Fruit fly (Drosophila melanogaster) whole organism, embryonic: ENCODE measurements around the gene CG31627.

ENCODE experiments used
- C15 ChIP-seq: fragments of 200-800 bp; sonication (Bioruptor generic); IDR thresholded peaks from 3 replicates; pipeline ENCODE4 v1.3.6; 2022; ENCODE audit warnings: missing biosample characterization, missing genetic modification characterization
- CG10979 ChIP-seq: fragments of 200-800 bp; sonication (Bioruptor generic); optimal IDR thresholded peaks from 2 replicates; lab custom pipeline; 2018; ENCODE audit warnings: missing biosample characterization, mild to moderate bottlenecking, missing genetic modification characterization, moderate library complexity
- CG11093 ChIP-seq: fragments of 200-800 bp; sonication (Bioruptor generic); IDR thresholded peaks from 3 replicates; pipeline ENCODE4 v1.3.6; 2022; ENCODE audit warnings: missing biosample characterization, missing genetic modification characterization
- CG11456 ChIP-seq: fragments of 200-800 bp; sonication (Bioruptor generic); IDR thresholded peaks from 3 replicates; pipeline ENCODE4 v1.3.6; 2022; ENCODE audit warnings: missing biosample characterization, missing genetic modification characterization
- CG12744 ChIP-seq: fragments of 200-800 bp; sonication (Bioruptor generic); optimal IDR thresholded peaks from 2 replicates; lab custom pipeline; 2016; ENCODE audit warnings: missing biosample characterization, missing genetic modification characterization
- CG12769 ChIP-seq: fragments of 200-800 bp; sonication (Bioruptor generic); optimal IDR thresholded peaks from 2 replicates; lab custom pipeline; 2019; ENCODE audit warnings: missing biosample characterization, mild to moderate bottlenecking, missing genetic modification characterization, moderate library complexity
- CG13287 ChIP-seq: fragments of 200-800 bp; sonication (Bioruptor generic); IDR thresholded peaks from 2 replicates; pipeline ENCODE4 v1.3.6; 2022; ENCODE audit warnings: missing biosample characterization, missing genetic modification characterization; ENCODE audit not compliant: partially characterized antibody
- CG13775 ChIP-seq: fragments of 200-800 bp; sonication (Bioruptor generic); optimal IDR thresholded peaks from 3 replicates; lab custom pipeline; 2017; ENCODE audit warnings: missing biosample characterization, mild to moderate bottlenecking, missing genetic modification characterization
- CG14667 ChIP-seq: fragments of 200-800 bp; sonication (Bioruptor generic); IDR thresholded peaks from 2 replicates; pipeline ENCODE4 v1.3.6; 2022; ENCODE audit warnings: missing biosample characterization, missing genetic modification characterization
- CG15011 ChIP-seq: fragments of 200-800 bp; sonication (Bioruptor generic); optimal IDR thresholded peaks from 3 replicates; lab custom pipeline; 2018; ENCODE audit warnings: missing biosample characterization, mild to moderate bottlenecking, missing genetic modification characterization
- CG1602 ChIP-seq: fragments of 200-800 bp; sonication (Bioruptor generic); optimal IDR thresholded peaks from 3 replicates; lab custom pipeline; 2016; ENCODE audit warnings: missing biosample characterization, missing genetic modification characterization
- CG17829 ChIP-seq: fragments of 200-800 bp; optimal IDR thresholded peaks from 2 replicates; lab custom pipeline; 2019; ENCODE audit warnings: missing biosample characterization, mild to moderate bottlenecking, missing genetic modification characterization, moderate library complexity
- CG2120 ChIP-seq: fragments of 200-800 bp; sonication (Bioruptor generic); optimal IDR thresholded peaks from 3 replicates; lab custom pipeline; 2016; ENCODE audit warnings: missing biosample characterization, missing genetic modification characterization
- CG31441 ChIP-seq: fragments of 200-800 bp; sonication (Bioruptor generic); IDR thresholded peaks from 2 replicates; pipeline ENCODE4 v1.3.6; 2022; ENCODE audit warnings: missing biosample characterization, missing genetic modification characterization
- CG3281 ChIP-seq: fragments of 200-800 bp; sonication (Bioruptor generic); optimal IDR thresholded peaks from 3 replicates; lab custom pipeline; 2017; ENCODE audit warnings: missing biosample characterization, mild to moderate bottlenecking, missing genetic modification characterization
- CG34376 ChIP-seq: fragments of 200-800 bp; sonication (Bioruptor generic); optimal IDR thresholded peaks from 2 replicates; lab custom pipeline; 2018; ENCODE audit warnings: missing biosample characterization, mild to moderate bottlenecking, missing genetic modification characterization
- CG4617 ChIP-seq: fragments of 200-800 bp; sonication (Bioruptor generic); optimal IDR thresholded peaks from 3 replicates; lab custom pipeline; 2016; ENCODE audit warnings: missing biosample characterization, missing genetic modification characterization, borderline replicate concordance
- CG6683 ChIP-seq: fragments of 200-800 bp; sonication (Bioruptor generic); optimal IDR thresholded peaks from 2 replicates; lab custom pipeline; 2017; ENCODE audit warnings: missing biosample characterization, mild to moderate bottlenecking, missing genetic modification characterization, missing genetic modification reagents
- CG7839 ChIP-seq: fragments of 200-800 bp; sonication (Bioruptor generic); optimal IDR thresholded peaks from 3 replicates; lab custom pipeline; 2018; ENCODE audit warnings: missing biosample characterization, mild to moderate bottlenecking, missing genetic modification characterization, moderate library complexity
- CG8388 ChIP-seq: fragments of 200-800 bp; sonication (Bioruptor generic); optimal IDR thresholded peaks from 2 replicates; lab custom pipeline; 2019; ENCODE audit warnings: missing biosample characterization, mild to moderate bottlenecking, missing genetic modification characterization, moderate library complexity
- CG8765 ChIP-seq: fragments of 200-800 bp; sonication (Bioruptor generic); IDR thresholded peaks from 2 replicates; pipeline ENCODE4 v1.3.6; 2022; ENCODE audit warnings: missing biosample characterization, missing genetic modification characterization
- CG9727 ChIP-seq: fragments of 200-800 bp; sonication (Bioruptor generic); optimal IDR thresholded peaks from 3 replicates; lab custom pipeline; 2017; ENCODE audit warnings: missing biosample characterization, mild to moderate bottlenecking, missing genetic modification characterization
- CG9817 ChIP-seq: fragments of 200-800 bp; sonication (Bioruptor generic); optimal IDR thresholded peaks from 2 replicates; lab custom pipeline; 2018; ENCODE audit warnings: missing biosample characterization, mild to moderate bottlenecking, missing genetic modification characterization, moderate library complexity
- Dip3 ChIP-seq: fragments of 200-800 bp; sonication (Bioruptor generic); optimal IDR thresholded peaks from 3 replicates; lab custom pipeline; 2016; ENCODE audit warnings: missing biosample characterization, missing genetic modification characterization
- Fer1 ChIP-seq: fragments of 200-800 bp; sonication (Bioruptor generic); optimal IDR thresholded peaks from 2 replicates; lab custom pipeline; 2017; ENCODE audit warnings: missing biosample characterization, mild to moderate bottlenecking, missing genetic modification characterization
- Fer2 ChIP-seq: fragments of 200-800 bp; sonication (Bioruptor generic); optimal IDR thresholded peaks from 2 replicates; lab custom pipeline; 2018; ENCODE audit warnings: missing biosample characterization, mild to moderate bottlenecking, missing genetic modification characterization, moderate library complexity
- Gug ChIP-seq: fragments of 200-800 bp; sonication (Bioruptor generic); IDR thresholded peaks from 4 replicates; pipeline ENCODE4 v1.3.6; 2022; ENCODE audit warnings: missing biosample characterization, missing genetic modification characterization
- H15 ChIP-seq: fragments of 200-800 bp; sonication (Bioruptor generic); IDR thresholded peaks from 3 replicates; pipeline ENCODE4 v1.3.6; 2022; ENCODE audit warnings: missing biosample characterization, missing genetic modification characterization
- H2.0 ChIP-seq: fragments of 200-800 bp; sonication (Bioruptor generic); IDR thresholded peaks from 2 replicates; pipeline ENCODE4 v1.3.6; 2022; ENCODE audit warnings: missing biosample characterization, missing genetic modification characterization
- HLH3B ChIP-seq: fragments of 200-800 bp; sonication (Bioruptor generic); IDR thresholded peaks from 2 replicates; pipeline ENCODE4 v1.3.6; 2022; ENCODE audit warnings: missing biosample characterization, missing genetic modification characterization
- Ptx1 ChIP-seq: fragments of 200-800 bp; sonication (Bioruptor generic); IDR thresholded peaks from 2 replicates; pipeline ENCODE4 v1.3.6; 2022; ENCODE audit warnings: missing biosample characterization, missing genetic modification characterization
- Stat92E ChIP-seq, 3 experiments: fragments of >200 bp in 2 of 3; fragments of 200-800 bp in 1 of 3; sonication (Bioruptor generic) in 1 of 3; optimal IDR thresholded peaks; 2 replicates each; lab custom pipeline; 2017 to 2019; ENCODE audit warnings: missing biosample characterization in 3 of 3, missing genetic modification characterization in 3 of 3, mild to moderate bottlenecking in 1 of 3, moderate library complexity in 1 of 3
- TFAM ChIP-seq: fragments of 200-800 bp; sonication (Bioruptor generic); optimal IDR thresholded peaks from 2 replicates; lab custom pipeline; 2017; ENCODE audit warnings: missing biosample characterization, missing genetic modification characterization, inconsistent platforms
- Vsx1 ChIP-seq: fragments of 200-800 bp; sonication (Bioruptor generic); optimal IDR thresholded peaks from 2 replicates; lab custom pipeline; 2017; ENCODE audit warnings: missing biosample characterization, mild to moderate bottlenecking, missing genetic modification characterization, missing genetic modification reagents
- bsh ChIP-seq, 2 experiments: fragments of 200-800 bp; sonication (Bioruptor generic); optimal IDR thresholded peaks; 2 replicates each; lab custom pipeline; 2017 to 2018; ENCODE audit warnings: mild to moderate bottlenecking in 2 of 2, missing biosample characterization in 2 of 2, missing genetic modification characterization in 2 of 2, moderate library complexity in 1 of 2
- btn ChIP-seq: fragments of 200-800 bp; sonication (Bioruptor generic); optimal IDR thresholded peaks from 2 replicates; lab custom pipeline; 2016; ENCODE audit warnings: missing biosample characterization, missing genetic modification characterization
- chm ChIP-seq: fragments of 200-800 bp; sonication (Bioruptor generic); IDR thresholded peaks from 2 replicates; pipeline ENCODE4 v1.3.6; 2022; ENCODE audit warnings: missing biosample characterization, missing genetic modification characterization
- crp ChIP-seq, 2 experiments: fragments of 200-800 bp; sonication (Bioruptor generic); optimal IDR thresholded peaks; 2 replicates in 1 of 2; 3 replicates in 1 of 2; lab custom pipeline; 2017; ENCODE audit warnings: missing biosample characterization in 2 of 2, missing genetic modification characterization in 2 of 2, mild to moderate bottlenecking in 1 of 2, moderate library complexity in 1 of 2
- da ChIP-seq: fragments of 200-800 bp; sonication (Bioruptor generic); optimal IDR thresholded peaks from 2 replicates; lab custom pipeline; 2016; ENCODE audit warnings: missing biosample characterization, missing genetic modification characterization
- ewg ChIP-seq: fragments of 200-800 bp; sonication (Bioruptor generic); optimal IDR thresholded peaks from 3 replicates; lab custom pipeline; 2017; ENCODE audit warnings: mild to moderate bottlenecking, missing biosample characterization, missing genetic modification reagents, missing genetic modification characterization
- gcm ChIP-seq: fragments of 200-800 bp; sonication (Bioruptor generic); optimal IDR thresholded peaks from 2 replicates; lab custom pipeline; 2019; ENCODE audit warnings: missing biosample characterization, mild to moderate bottlenecking, missing genetic modification characterization, moderate library complexity
- gcm2 ChIP-seq: fragments of 200-800 bp; sonication (Bioruptor generic); optimal IDR thresholded peaks from 2 replicates; lab custom pipeline; 2016; ENCODE audit warnings: missing biosample characterization, missing genetic modification characterization
- onecut ChIP-seq: fragments of 200-800 bp; sonication (Bioruptor generic); IDR thresholded peaks from 2 replicates; pipeline ENCODE4 v1.3.6; 2022; ENCODE audit warnings: missing biosample characterization, missing genetic modification characterization
- pan ChIP-seq, 4 experiments: fragments of >200 bp in 3 of 4; fragments of 200-800 bp in 1 of 4; sonication (Bioruptor generic) in 1 of 4; optimal IDR thresholded peaks in 3 of 4; IDR thresholded peaks in 1 of 4; 2 replicates each; pipeline versions ENCODE4 v1.3.6 to Lab custom; 2017 to 2022; ENCODE audit warnings: missing biosample characterization in 2 of 4, missing genetic modification characterization in 2 of 4, mixed read lengths in 1 of 4
- peb ChIP-seq: fragments of 200-800 bp; sonication (Bioruptor generic); IDR thresholded peaks from 2 replicates; pipeline ENCODE4 v1.3.6; 2022; ENCODE audit warnings: missing biosample characterization, missing genetic modification characterization
- psq ChIP-seq: fragments of 200-800 bp; sonication (Bioruptor generic); optimal IDR thresholded peaks from 2 replicates; lab custom pipeline; 2017; ENCODE audit warnings: missing biosample characterization, missing genetic modification characterization
- row ChIP-seq: fragments of 200-800 bp; sonication (Bioruptor generic); IDR thresholded peaks from 3 replicates; pipeline ENCODE4 v1.3.6; 2022; ENCODE audit warnings: missing biosample characterization, missing genetic modification characterization
- ssp ChIP-seq: fragments of 200-800 bp; sonication (Bioruptor generic); IDR thresholded peaks from 2 replicates; pipeline ENCODE4 v1.3.6; 2022; ENCODE audit warnings: missing biosample characterization, missing genetic modification characterization
- wor ChIP-seq: fragments of 200-800 bp; sonication (Bioruptor generic); IDR thresholded peaks from 2 replicates; pipeline ENCODE4 v1.3.6; 2022; ENCODE audit warnings: missing biosample characterization, missing genetic modification characterization
- z ChIP-seq: fragments of 200-800 bp; sonication (Bioruptor generic); IDR thresholded peaks from 3 replicates; pipeline ENCODE4 v1.3.6; 2022; ENCODE audit warnings: missing biosample characterization, missing genetic modification characterization

Gene CG31627

DNA sequence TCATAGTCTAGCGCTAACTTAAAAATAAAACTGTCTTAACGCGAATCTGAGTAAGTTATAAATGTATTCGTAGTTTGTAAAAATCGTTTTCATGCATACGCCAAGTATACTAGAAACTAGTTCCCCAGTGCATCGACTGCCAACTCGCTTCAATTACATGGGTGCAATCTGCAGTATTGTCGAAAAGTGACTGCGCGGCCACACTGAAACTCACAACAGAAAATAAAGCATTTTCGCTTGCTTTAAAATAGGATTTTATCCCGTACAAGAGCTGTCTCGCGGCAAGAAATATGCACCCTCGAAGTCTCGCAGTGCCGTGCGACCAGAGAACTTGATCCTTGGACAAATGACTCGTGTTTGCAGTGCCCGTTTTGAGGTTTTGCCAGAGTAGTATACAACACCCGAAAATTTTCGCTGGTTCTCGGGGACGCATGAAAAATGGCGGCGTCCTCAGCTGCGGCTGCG is 48.1 kb downstream of the CG31627 start, which contains the start of gene CG8677 (continued):
- TF ChIP-seq CG31441 (GFP tag; lab: Robert Waterston, UW) (no peak), btn (GFP tag; lab: Kevin White, UChicago) (no peak), CG6683 (GFP tag; lab: Kevin White, UChicago) (no peak), CG1602 (GFP tag; lab: Kevin White, UChicago) (no peak), Vsx1 (GFP tag; lab: Kevin White, UChicago) (no peak), ewg (no peak), peb (GFP tag; lab: Robert Waterston, UW) (no peak), CG12769 (tag; lab: Kevin White, UChicago) (no peak), CG3281 (GFP tag; lab: Kevin White, UChicago) (no peak), Ptx1 (0 out of 2 replicates have a peak, but pooled peaks have one; percentile 22), CG15011 (GFP tag; lab: Kevin White, UChicago) (no peak), CG13775 (GFP tag; lab: Kevin White, UChicago) (no peak), CG12744 (GFP tag; lab: Kevin White, UChicago) (no peak), HLH3B (GFP tag; lab: Robert Waterston, UW) (0 out of 2 replicates have a peak, but pooled peaks have one; percentile 8), CG13287 (GFP tag; lab: Robert Waterston, UW) (peak; percentile 30; the same call in 1 of the 2 replicates), CG14667 (GFP tag; lab: Robert Waterston, UW) (no peak), z (GFP tag; lab: Robert Waterston, UW) (no peak), CG4617 (GFP tag; lab: Kevin White, UChicago) (peak; percentile 62), Fer2 (tag; lab: Kevin White, UChicago) (no peak), da (GFP tag; lab: Kevin White, UChicago) (no peak), Fer1 (GFP tag; lab: Kevin White, UChicago) (no peak), C15 (GFP tag; lab: Robert Waterston, UW) (no peak), Dip3 (GFP tag; lab: Kevin White, UChicago) (no peak), gcm2 (GFP tag; lab: Kevin White, UChicago) (no peak), ssp (GFP tag; lab: Robert Waterston, UW) (no peak), CG11093 (GFP tag; lab: Robert Waterston, UW) (no peak), CG10979 (tag; lab: Kevin White, UChicago) (no peak), row (GFP tag; lab: Robert Waterston, UW) (peak; percentile 75), CG8765 (GFP tag; lab: Robert Waterston, UW) (no peak), pan (optimal IDR thresholded peaks at IDR 0.05; lab: Kevin White, UChicago) (no peak), pan (GFP tag; optimal IDR thresholded peaks at IDR 0.05 in 1 of 2, IDR thresholded peaks at IDR 0.05 in 1 of 2) (no peak), CG2120 (no peak), onecut (GFP tag; lab: Robert Waterston, UW) (no peak), H15 (GFP tag; lab: Robert Waterston, UW) (no peak), chm (GFP tag; lab: Robert Waterston, UW) (0 out of 2 replicates have a peak, but pooled peaks have one; percentile 39), crp (GFP tag; optimal IDR thresholded peaks at IDR 0.05; lab: Kevin White, UChicago) (peak in 1 of 2 experiments; percentile 5), CG17829 (tag; lab: Kevin White, UChicago) (peak; percentile 47), CG7839 (tag; lab: Kevin White, UChicago) (no peak), CG11456 (no peak), CG34376 (GFP tag; lab: Kevin White, UChicago) (no peak), CG9727 (no peak), CG9817 (tag; lab: Kevin White, UChicago) (no peak), CG8388 (no peak), bsh (GFP tag; optimal IDR thresholded peaks at IDR 0.05; lab: Kevin White, UChicago) (no peak), gcm (GFP tag; lab: Kevin White, UChicago) (no peak), H2.0 (GFP tag; lab: Robert Waterston, UW) (no peak), wor (no peak), psq (GFP tag; lab: Kevin White, UChicago) (no peak), TFAM (no peak), Gug (GFP tag; lab: Robert Waterston, UW) (no peak), Stat92E (GFP tag; optimal IDR thresholded peaks at IDR 0.05; lab: Kevin White, UChicago) (peak in 1 of 3 experiments; percentile 34)
